Fruit fly (Drosophila melanogaster) whole organism, embryonic: ENCODE measurements around the gene Dbp73D.

Experiments
- Adf1 ChIP-seq: fragments of 200-800 bp; sonication (Bioruptor generic); IDR thresholded peaks from 2 replicates; pipeline ENCODE4 v1.3.6; 2022; ENCODE audit warnings: missing biosample characterization, missing genetic modification characterization
- CG1024 ChIP-seq: fragments of 200-800 bp; sonication (Bioruptor generic); IDR thresholded peaks from 2 replicates; pipeline ENCODE4 v1.3.6; 2022; ENCODE audit warnings: missing biosample characterization, missing genetic modification characterization
- CG10431 ChIP-seq: fragments of 200-800 bp; sonication (Bioruptor generic); optimal IDR thresholded peaks from 3 replicates; lab custom pipeline; 2018; ENCODE audit warnings: missing biosample characterization, mild to moderate bottlenecking, missing genetic modification characterization
- CG11247 ChIP-seq: fragments of 200-800 bp; sonication (Bioruptor generic); IDR thresholded peaks from 2 replicates; pipeline ENCODE4 v1.3.6; 2022; ENCODE audit warnings: missing biosample characterization, missing genetic modification characterization
- CG11456 ChIP-seq: fragments of 200-800 bp; sonication (Bioruptor generic); IDR thresholded peaks from 3 replicates; pipeline ENCODE4 v1.3.6; 2022; ENCODE audit warnings: missing biosample characterization, missing genetic modification characterization
- CG12155 ChIP-seq: fragments of 200-800 bp; sonication (Bioruptor generic); optimal IDR thresholded peaks from 3 replicates; lab custom pipeline; 2016; ENCODE audit warnings: missing biosample characterization, missing genetic modification characterization
- CG13287 ChIP-seq: fragments of 200-800 bp; sonication (Bioruptor generic); IDR thresholded peaks from 2 replicates; pipeline ENCODE4 v1.3.6; 2022; ENCODE audit warnings: missing biosample characterization, missing genetic modification characterization; ENCODE audit not compliant: partially characterized antibody
- CG14965 ChIP-seq: fragments of 200-800 bp; sonication (Bioruptor generic); optimal IDR thresholded peaks from 2 replicates; lab custom pipeline; 2016; ENCODE audit warnings: missing biosample characterization, missing genetic modification characterization, borderline replicate concordance
- CG17328 ChIP-seq: fragments of 200-800 bp; sonication (Bioruptor generic); IDR thresholded peaks from 2 replicates; pipeline ENCODE4 v1.3.6; 2022; ENCODE audit warnings: missing biosample characterization, missing genetic modification characterization
- CG17385 ChIP-seq: fragments of 200-800 bp; sonication (Bioruptor generic); optimal IDR thresholded peaks from 3 replicates; lab custom pipeline; 2018; ENCODE audit warnings: missing biosample characterization, mild to moderate bottlenecking, missing genetic modification characterization
- CG31224 ChIP-seq: fragments of 200-800 bp; sonication (Bioruptor generic); IDR thresholded peaks from 2 replicates; pipeline ENCODE4 v1.3.6; 2022; ENCODE audit warnings: missing biosample characterization, missing genetic modification characterization
- CG32772 ChIP-seq: fragments of 200-800 bp; sonication (Bioruptor generic); IDR thresholded peaks from 2 replicates; pipeline ENCODE4 v1.3.6; 2022; ENCODE audit warnings: missing biosample characterization, missing genetic modification characterization
- CG3838 ChIP-seq: fragments of 200-800 bp; sonication (Bioruptor generic); optimal IDR thresholded peaks from 3 replicates; lab custom pipeline; 2016; ENCODE audit warnings: missing biosample characterization, missing genetic modification characterization
- CG3847 ChIP-seq: fragments of 200-800 bp; sonication (Bioruptor generic); IDR thresholded peaks from 2 replicates; pipeline ENCODE4 v1.3.6; 2022; ENCODE audit warnings: missing biosample characterization, missing genetic modification characterization
- CG6175 ChIP-seq: fragments of 200-800 bp; sonication (Bioruptor generic); IDR thresholded peaks from 3 replicates; pipeline ENCODE4 v1.3.6; 2022; ENCODE audit warnings: missing biosample characterization, missing genetic modification characterization
- CG7357 ChIP-seq: fragments of 200-800 bp; sonication (Bioruptor generic); IDR thresholded peaks from 3 replicates; pipeline ENCODE4 v1.3.6; 2022; ENCODE audit warnings: missing biosample characterization, missing genetic modification characterization
- CG7745 ChIP-seq: fragments of 200-800 bp; sonication (Bioruptor generic); optimal IDR thresholded peaks from 2 replicates; lab custom pipeline; 2018; ENCODE audit warnings: missing biosample characterization, mild to moderate bottlenecking, missing genetic modification characterization, moderate library complexity
- CG7786 ChIP-seq: fragments of 200-800 bp; sonication (Bioruptor generic); optimal IDR thresholded peaks from 2 replicates; lab custom pipeline; 2016; ENCODE audit warnings: missing biosample characterization, missing genetic modification characterization
- CG7839 ChIP-seq: fragments of 200-800 bp; sonication (Bioruptor generic); optimal IDR thresholded peaks from 3 replicates; lab custom pipeline; 2018; ENCODE audit warnings: missing biosample characterization, mild to moderate bottlenecking, missing genetic modification characterization, moderate library complexity
- CG7963 ChIP-seq: fragments of 200-800 bp; sonication (Bioruptor generic); IDR thresholded peaks from 3 replicates; pipeline ENCODE4 v1.3.6; 2022; ENCODE audit warnings: missing biosample characterization, missing genetic modification characterization; ENCODE audit not compliant: partially characterized antibody
- CG9797 ChIP-seq: fragments of 200-800 bp; sonication (Bioruptor generic); optimal IDR thresholded peaks from 3 replicates; lab custom pipeline; 2018; ENCODE audit warnings: missing biosample characterization, mild to moderate bottlenecking, missing genetic modification characterization
- CkIIα-i1 ChIP-seq: fragments of 200-800 bp; sonication (Bioruptor generic); IDR thresholded peaks from 2 replicates; pipeline ENCODE4 v1.3.6; 2022; ENCODE audit warnings: missing biosample characterization, missing genetic modification characterization
- Dek ChIP-seq: fragments of 200-800 bp; sonication (Bioruptor generic); optimal IDR thresholded peaks from 3 replicates; lab custom pipeline; 2019; ENCODE audit warnings: missing biosample characterization, mild to moderate bottlenecking, missing genetic modification characterization, moderate library complexity
- Doc3 ChIP-seq: fragments of 200-800 bp; sonication (Bioruptor generic); IDR thresholded peaks from 3 replicates; pipeline ENCODE4 v1.3.6; 2022; ENCODE audit warnings: missing biosample characterization, missing genetic modification characterization; ENCODE audit not compliant: partially characterized antibody
- Drgx ChIP-seq: fragments of 200-800 bp; sonication (Bioruptor generic); IDR thresholded peaks from 2 replicates; pipeline ENCODE4 v1.3.6; 2022; ENCODE audit warnings: missing biosample characterization, missing genetic modification characterization
- E2f2 ChIP-seq: fragments of 200-800 bp; sonication (Bioruptor generic); IDR thresholded peaks from 2 replicates; pipeline ENCODE4 v1.3.6; 2022; ENCODE audit warnings: missing biosample characterization, missing genetic modification characterization
- Ets65A ChIP-seq: fragments of 200-800 bp; sonication (Bioruptor generic); peaks from one replicate; lab custom pipeline; 2016; ENCODE audit warnings: missing biosample characterization, missing genetic modification characterization
- Fer3 ChIP-seq: fragments of 200-800 bp; sonication (Bioruptor generic); optimal IDR thresholded peaks from 2 replicates; lab custom pipeline; 2018; ENCODE audit warnings: missing biosample characterization, mild to moderate bottlenecking, missing genetic modification characterization, moderate library complexity
- Meics ChIP-seq: fragments of 200-800 bp; sonication (Bioruptor generic); optimal IDR thresholded peaks from 2 replicates; lab custom pipeline; 2017; ENCODE audit warnings: missing biosample characterization, mild to moderate bottlenecking, missing genetic modification characterization
- PHDP ChIP-seq: fragments of 200-800 bp; sonication (Bioruptor generic); optimal IDR thresholded peaks from 3 replicates; lab custom pipeline; 2018; ENCODE audit warnings: missing biosample characterization, mild to moderate bottlenecking, missing genetic modification characterization, moderate library complexity
- Sry-δ ChIP-seq: fragments of 200-800 bp; sonication (Bioruptor generic); optimal IDR thresholded peaks from 2 replicates; lab custom pipeline; 2016; ENCODE audit warnings: missing biosample characterization, missing genetic modification characterization
- ac ChIP-seq: fragments of 200-800 bp; sonication (Bioruptor generic); optimal IDR thresholded peaks from 3 replicates; lab custom pipeline; 2017; ENCODE audit warnings: missing biosample characterization, mild to moderate bottlenecking, missing genetic modification characterization
- bsh ChIP-seq, 2 experiments: fragments of 200-800 bp; sonication (Bioruptor generic); optimal IDR thresholded peaks; 2 replicates each; lab custom pipeline; 2017 to 2018; ENCODE audit warnings: mild to moderate bottlenecking in 2 of 2, missing biosample characterization in 2 of 2, missing genetic modification characterization in 2 of 2, moderate library complexity in 1 of 2
- cad ChIP-seq: fragments of >200 bp; optimal IDR thresholded peaks from 2 replicates; lab custom pipeline; 2017; ENCODE audit warnings: missing biosample characterization, missing genetic modification characterization
- cato ChIP-seq: fragments of 200-800 bp; sonication (Bioruptor generic); optimal IDR thresholded peaks from 2 replicates; lab custom pipeline; 2016; ENCODE audit warnings: missing biosample characterization, missing genetic modification characterization, borderline replicate concordance
- crc ChIP-seq: fragments of 200-800 bp; sonication (Bioruptor generic); optimal IDR thresholded peaks from 2 replicates; lab custom pipeline; 2016; ENCODE audit warnings: missing biosample characterization, missing genetic modification characterization
- emc ChIP-seq: fragments of 200-800 bp; sonication (Bioruptor generic); optimal IDR thresholded peaks from 2 replicates; lab custom pipeline; 2016; ENCODE audit warnings: missing biosample characterization, missing genetic modification characterization
- fu2 ChIP-seq: fragments of 200-800 bp; sonication (Bioruptor generic); optimal IDR thresholded peaks from 2 replicates; lab custom pipeline; 2016; ENCODE audit warnings: missing biosample characterization, missing genetic modification characterization
- gcm ChIP-seq: fragments of 200-800 bp; sonication (Bioruptor generic); optimal IDR thresholded peaks from 2 replicates; lab custom pipeline; 2019; ENCODE audit warnings: missing biosample characterization, mild to moderate bottlenecking, missing genetic modification characterization, moderate library complexity
- gt ChIP-seq: fragments of 200-800 bp; sonication (Bioruptor generic); IDR thresholded peaks from 2 replicates; pipeline ENCODE4 v1.3.6; 2022; ENCODE audit warnings: missing biosample characterization, missing genetic modification characterization
- jigr1 ChIP-seq: fragments of 200-800 bp; sonication (Bioruptor generic); IDR thresholded peaks from 3 replicates; pipeline ENCODE4 v1.3.6; 2022; ENCODE audit warnings: missing biosample characterization, missing genetic modification characterization
- nmo ChIP-seq: fragments of 200-800 bp; sonication (Bioruptor generic); optimal IDR thresholded peaks from 2 replicates; lab custom pipeline; 2018; ENCODE audit warnings: missing biosample characterization, mild to moderate bottlenecking, missing genetic modification characterization, moderate library complexity
- org-1 ChIP-seq: fragments of 200-800 bp; sonication (Bioruptor generic); optimal IDR thresholded peaks from 2 replicates; lab custom pipeline; 2017; ENCODE audit warnings: missing biosample characterization, missing genetic modification characterization
- phol ChIP-seq: fragments of 200-800 bp; sonication (Bioruptor generic); optimal IDR thresholded peaks from 3 replicates; lab custom pipeline; 2018; ENCODE audit warnings: missing biosample characterization, mild to moderate bottlenecking, missing genetic modification characterization, moderate library complexity
- psq ChIP-seq: fragments of 200-800 bp; sonication (Bioruptor generic); optimal IDR thresholded peaks from 2 replicates; lab custom pipeline; 2017; ENCODE audit warnings: missing biosample characterization, missing genetic modification characterization
- schlank ChIP-seq: fragments of 200-800 bp; sonication (Bioruptor generic); optimal IDR thresholded peaks from 2 replicates; lab custom pipeline; 2018; ENCODE audit warnings: missing biosample characterization, mild to moderate bottlenecking, missing genetic modification characterization
- sim ChIP-seq: fragments of 200-800 bp; sonication (Bioruptor generic); IDR thresholded peaks from 2 replicates; pipeline ENCODE4 v1.3.6; 2022; ENCODE audit warnings: missing biosample characterization, missing genetic modification characterization
- sima ChIP-seq: fragments of 200-800 bp; sonication (Bioruptor generic); optimal IDR thresholded peaks from 2 replicates; lab custom pipeline; 2016; ENCODE audit warnings: missing biosample characterization, missing genetic modification characterization
- sob ChIP-seq: fragments of 200-800 bp; sonication (Bioruptor generic); IDR thresholded peaks from 2 replicates; pipeline ENCODE4 v1.3.6; 2022; ENCODE audit warnings: missing biosample characterization, missing genetic modification characterization
- trem ChIP-seq: fragments of 200-800 bp; optimal IDR thresholded peaks from 3 replicates; lab custom pipeline; 2019; ENCODE audit warnings: missing biosample characterization, mild to moderate bottlenecking, missing genetic modification characterization, moderate library complexity
- tx ChIP-seq: fragments of 200-800 bp; sonication (Bioruptor generic); optimal IDR thresholded peaks from 2 replicates; lab custom pipeline; 2016; ENCODE audit warnings: missing biosample characterization, missing genetic modification characterization

Dbp73D gene

dm6 chr3L:16768001-16768652 is 37.5 kb upstream of the Dbp73D start (continued):
- TF ChIP-seq CG17328 (GFP tag; lab: Robert Waterston, UW), result peak; percentile 54
- TF ChIP-seq CG31224 (GFP tag; lab: Robert Waterston, UW), result no peak
- TF ChIP-seq CG9797 (GFP tag; lab: Kevin White, UChicago), result no peak
- no peak for TF ChIP-seq emc (GFP tag; lab: Kevin White, UChicago)
- TF ChIP-seq Fer3, result no peak
- TF ChIP-seq CG17385 (GFP tag; lab: Kevin White, UChicago), result no peak
- no peak for TF ChIP-seq CG3838 (GFP tag; lab: Kevin White, UChicago)
- no peak for TF ChIP-seq Drgx (GFP tag; lab: Robert Waterston, UW)
- TF ChIP-seq CG6175 (GFP tag; lab: Robert Waterston, UW), result no peak
- peak; percentile 64 for TF ChIP-seq cad (GFP tag; lab: Kevin White, UChicago)
- TF ChIP-seq CG32772 (GFP tag; lab: Robert Waterston, UW), result no peak
- 0 out of 3 replicates have a peak, but pooled peaks have one; percentile 32 for TF ChIP-seq CG11456 (GFP tag; lab: Robert Waterston, UW)
- no peak for TF ChIP-seq CG7963
- TF ChIP-seq Dek (tag; lab: Kevin White, UChicago), result no peak
- no peak for TF ChIP-seq CG11247 (GFP tag; lab: Robert Waterston, UW)
- TF ChIP-seq CG1024 (GFP tag; lab: Robert Waterston, UW), result no peak
- no peak for TF ChIP-seq Meics (GFP tag; lab: Kevin White, UChicago)
- no peak for TF ChIP-seq CG10431 (GFP tag; lab: Kevin White, UChicago)
- peak; percentile 42 for TF ChIP-seq CG7839
- no peak for TF ChIP-seq crc
- TF ChIP-seq CkIIα-i1, result no peak
- TF ChIP-seq CG7357 (GFP tag; lab: Robert Waterston, UW), result no peak
- no peak for TF ChIP-seq Adf1
- no peak for TF ChIP-seq gcm (GFP tag; lab: Kevin White, UChicago)
- TF ChIP-seq Ets65A (GFP tag; lab: Kevin White, UChicago), result peak; percentile 79
- TF ChIP-seq CG3847, result no peak
- no peak; the same call in 1 of the 2 replicates for TF ChIP-seq sob
- TF ChIP-seq CG14965 (GFP tag; lab: Kevin White, UChicago), result no peak
- TF ChIP-seq Sry-δ (GFP tag; lab: Kevin White, UChicago), result no peak
- no peak for TF ChIP-seq schlank (tag; lab: Kevin White, UChicago)
- peak; percentile 59 for TF ChIP-seq nmo (GFP tag; lab: Kevin White, UChicago)
- TF ChIP-seq fu2 (GFP tag; lab: Kevin White, UChicago), result no peak
- no peak for TF ChIP-seq sima (GFP tag; lab: Kevin White, UChicago)
- TF ChIP-seq PHDP (tag; lab: Kevin White, UChicago), result peak; percentile 29
- TF ChIP-seq org-1 (GFP tag; lab: Kevin White, UChicago), result peak; percentile 34
- TF ChIP-seq cato (GFP tag; lab: Kevin White, UChicago), result no peak
- TF ChIP-seq ac, result no peak
- TF ChIP-seq bsh (GFP tag; optimal IDR thresholded peaks at IDR 0.05; lab: Kevin White, UChicago), result peak in 1 of 2 experiments; percentile 46
- no peak; the same call in 1 of the 2 replicates for TF ChIP-seq gt (GFP tag; lab: Robert Waterston, UW)
- TF ChIP-seq CG7786 (GFP tag; lab: Kevin White, UChicago), result no peak
- TF ChIP-seq phol (tag; lab: Kevin White, UChicago), result peak; percentile 66
- TF ChIP-seq sim (GFP tag; lab: Robert Waterston, UW), result no peak
- no peak for TF ChIP-seq CG12155
- peak; percentile 27; the same call in 1 of the 2 replicates for TF ChIP-seq E2f2 (GFP tag; lab: Robert Waterston, UW)
- no peak for TF ChIP-seq jigr1
- no peak for TF ChIP-seq psq
- peak; percentile 51 for TF ChIP-seq trem (tag; lab: Kevin White, UChicago)
- no peak for TF ChIP-seq CG13287
- TF ChIP-seq Doc3 (GFP tag; lab: Robert Waterston, UW), result 0 out of 3 replicates have a peak, but pooled peaks have one; percentile 14
- no peak for TF ChIP-seq tx (GFP tag; lab: Kevin White, UChicago)
- TF ChIP-seq CG7745 (tag; lab: Kevin White, UChicago), result no peak
